Fruit fly (Drosophila melanogaster) whole organism, prepupa: ENCODE results near the gene CG12061.

ENCODE experiments used
- Blimp-1 ChIP-seq: fragments of 200-800 bp; sonication (Bioruptor generic); optimal IDR thresholded peaks from 3 replicates; lab custom pipeline; 2017; ENCODE audit warnings: missing biosample characterization, missing genetic modification characterization, mild to moderate bottlenecking, moderate library complexity, missing genetic modification reagents
- CG10631 ChIP-seq: fragments of 200-800 bp; sonication (Bioruptor generic); optimal IDR thresholded peaks from 2 replicates; lab custom pipeline; 2016; ENCODE audit warnings: missing biosample characterization, missing genetic modification characterization
- CG10669 ChIP-seq: fragments of 200-800 bp; sonication (Bioruptor generic); optimal IDR thresholded peaks from 3 replicates; lab custom pipeline; 2018; ENCODE audit warnings: missing biosample characterization, mild to moderate bottlenecking, missing genetic modification characterization, moderate library complexity
- CG15336 ChIP-seq: fragments of 200-800 bp; sonication (Bioruptor generic); IDR thresholded peaks from 2 replicates; pipeline ENCODE4 v1.3.6; 2022; ENCODE audit warnings: missing biosample characterization, missing genetic modification characterization
- CG16779 ChIP-seq: fragments of 200-800 bp; sonication (Bioruptor generic); optimal IDR thresholded peaks from 3 replicates; lab custom pipeline; 2017; ENCODE audit warnings: missing biosample characterization, mild to moderate bottlenecking, missing genetic modification characterization
- CG3032 ChIP-seq: fragments of 200-800 bp; optimal IDR thresholded peaks from 2 replicates; lab custom pipeline; 2019; ENCODE audit warnings: missing biosample characterization, mild to moderate bottlenecking, missing genetic modification characterization, moderate library complexity
- CG31627 ChIP-seq: fragments of 200-800 bp; sonication (Bioruptor generic); optimal IDR thresholded peaks from 3 replicates; lab custom pipeline; 2016; ENCODE audit warnings: missing biosample characterization, missing genetic modification characterization
- CG32006 ChIP-seq: fragments of 200-800 bp; sonication (Bioruptor generic); optimal IDR thresholded peaks from 3 replicates; lab custom pipeline; 2017; ENCODE audit warnings: missing biosample characterization, mild to moderate bottlenecking, missing genetic modification characterization
- CG34406 ChIP-seq: fragments of 200-800 bp; sonication (Bioruptor generic); optimal IDR thresholded peaks from 3 replicates; lab custom pipeline; 2016; ENCODE audit warnings: missing biosample characterization, missing genetic modification characterization
- CG3919 ChIP-seq: fragments of 200-800 bp; sonication (Bioruptor generic); optimal IDR thresholded peaks from 3 replicates; lab custom pipeline; 2016; ENCODE audit warnings: missing biosample characterization, missing genetic modification characterization
- CG6163 ChIP-seq: fragments of 200-800 bp; sonication (Bioruptor generic); IDR thresholded peaks from 3 replicates; pipeline ENCODE4 v1.3.6; 2022; ENCODE audit warnings: missing biosample characterization, missing genetic modification characterization
- CG6276 ChIP-seq: fragments of 200-800 bp; sonication (Bioruptor generic); optimal IDR thresholded peaks from 2 replicates; lab custom pipeline; 2017; ENCODE audit warnings: missing biosample characterization, mild to moderate bottlenecking, missing genetic modification characterization
- CG6792 ChIP-seq: fragments of 200-800 bp; sonication (Bioruptor generic); optimal IDR thresholded peaks from 3 replicates; lab custom pipeline; 2016; ENCODE audit warnings: missing biosample characterization, missing genetic modification characterization
- CG6854 ChIP-seq: fragments of 200-800 bp; sonication (Bioruptor generic); optimal IDR thresholded peaks from 2 replicates; lab custom pipeline; 2017; ENCODE audit warnings: missing biosample characterization, mild to moderate bottlenecking, missing genetic modification characterization
- CG8319 ChIP-seq: fragments of 200-800 bp; sonication (Bioruptor generic); optimal IDR thresholded peaks from 3 replicates; lab custom pipeline; 2016; ENCODE audit warnings: missing biosample characterization, missing genetic modification characterization
- Eip75B ChIP-seq: fragments of 200-800 bp; sonication (Bioruptor generic); optimal IDR thresholded peaks from 3 replicates; lab custom pipeline; 2016; ENCODE audit warnings: missing biosample characterization, missing genetic modification characterization
- Eip78C ChIP-seq: fragments of 200-800 bp; sonication (Bioruptor generic); peaks from one replicate; lab custom pipeline; 2016; ENCODE audit warnings: missing biosample characterization, missing genetic modification characterization
- Ets21C ChIP-seq: fragments of 200-800 bp; sonication (Bioruptor generic); optimal IDR thresholded peaks from 3 replicates; lab custom pipeline; 2016; ENCODE audit warnings: missing biosample characterization, missing genetic modification characterization
- Hr39 ChIP-seq: fragments of 200-800 bp; sonication (Bioruptor generic); optimal IDR thresholded peaks from 2 replicates; lab custom pipeline; 2016; ENCODE audit warnings: missing biosample characterization, missing genetic modification characterization
- Hr4 ChIP-seq: fragments of 200-800 bp; sonication (Bioruptor generic); optimal IDR thresholded peaks from 3 replicates; lab custom pipeline; 2016; ENCODE audit warnings: missing biosample characterization, missing genetic modification characterization
- OdsH ChIP-seq: fragments of 200-800 bp; sonication (Bioruptor generic); optimal IDR thresholded peaks from 3 replicates; lab custom pipeline; 2016; ENCODE audit warnings: missing biosample characterization, missing genetic modification characterization
- Smox ChIP-seq: fragments of 200-800 bp; sonication (Bioruptor generic); optimal IDR thresholded peaks from 3 replicates; lab custom pipeline; 2016; ENCODE audit warnings: missing biosample characterization, missing genetic modification characterization
- Sox102F ChIP-seq: fragments of 200-800 bp; sonication (Bioruptor generic); optimal IDR thresholded peaks from 2 replicates; lab custom pipeline; 2016; ENCODE audit warnings: missing biosample characterization, mild to moderate bottlenecking, missing genetic modification characterization
- acj6 ChIP-seq: fragments of 200-800 bp; sonication (Bioruptor generic); optimal IDR thresholded peaks from 3 replicates; lab custom pipeline; 2016; ENCODE audit warnings: missing biosample characterization, missing genetic modification characterization
- cyc ChIP-seq: fragments of 200-800 bp; sonication (Bioruptor generic); optimal IDR thresholded peaks from 3 replicates; lab custom pipeline; 2016; ENCODE audit warnings: missing biosample characterization, missing genetic modification characterization
- esn ChIP-seq: fragments of 200-800 bp; sonication (Bioruptor generic); optimal IDR thresholded peaks from 2 replicates; lab custom pipeline; 2016; ENCODE audit warnings: missing biosample characterization, mild to moderate bottlenecking, missing genetic modification characterization, moderate library complexity
- fd85E ChIP-seq: fragments of 200-800 bp; sonication (Bioruptor generic); optimal IDR thresholded peaks from 3 replicates; lab custom pipeline; 2016; ENCODE audit warnings: missing biosample characterization, missing genetic modification characterization
- lz ChIP-seq: fragments of 200-800 bp; sonication (Bioruptor generic); optimal IDR thresholded peaks from 3 replicates; lab custom pipeline; 2016; ENCODE audit warnings: missing biosample characterization, missing genetic modification characterization
- salr ChIP-seq, 2 experiments: fragments of 200-800 bp; sonication (Bioruptor generic); optimal IDR thresholded peaks; 3 replicates each; lab custom pipeline; 2016 to 2018; ENCODE audit warnings: missing biosample characterization in 2 of 2, missing genetic modification characterization in 2 of 2, mild to moderate bottlenecking in 1 of 2
- svp ChIP-seq: fragments of 200-800 bp; sonication (Bioruptor generic); peaks from one replicate; lab custom pipeline; 2016; ENCODE audit warnings: missing biosample characterization, missing genetic modification characterization
- topi ChIP-seq: fragments of 200-800 bp; sonication (Bioruptor generic); optimal IDR thresholded peaks from 3 replicates; lab custom pipeline; 2016; ENCODE audit warnings: missing biosample characterization, missing genetic modification characterization

Gene CG12061

DNA sequence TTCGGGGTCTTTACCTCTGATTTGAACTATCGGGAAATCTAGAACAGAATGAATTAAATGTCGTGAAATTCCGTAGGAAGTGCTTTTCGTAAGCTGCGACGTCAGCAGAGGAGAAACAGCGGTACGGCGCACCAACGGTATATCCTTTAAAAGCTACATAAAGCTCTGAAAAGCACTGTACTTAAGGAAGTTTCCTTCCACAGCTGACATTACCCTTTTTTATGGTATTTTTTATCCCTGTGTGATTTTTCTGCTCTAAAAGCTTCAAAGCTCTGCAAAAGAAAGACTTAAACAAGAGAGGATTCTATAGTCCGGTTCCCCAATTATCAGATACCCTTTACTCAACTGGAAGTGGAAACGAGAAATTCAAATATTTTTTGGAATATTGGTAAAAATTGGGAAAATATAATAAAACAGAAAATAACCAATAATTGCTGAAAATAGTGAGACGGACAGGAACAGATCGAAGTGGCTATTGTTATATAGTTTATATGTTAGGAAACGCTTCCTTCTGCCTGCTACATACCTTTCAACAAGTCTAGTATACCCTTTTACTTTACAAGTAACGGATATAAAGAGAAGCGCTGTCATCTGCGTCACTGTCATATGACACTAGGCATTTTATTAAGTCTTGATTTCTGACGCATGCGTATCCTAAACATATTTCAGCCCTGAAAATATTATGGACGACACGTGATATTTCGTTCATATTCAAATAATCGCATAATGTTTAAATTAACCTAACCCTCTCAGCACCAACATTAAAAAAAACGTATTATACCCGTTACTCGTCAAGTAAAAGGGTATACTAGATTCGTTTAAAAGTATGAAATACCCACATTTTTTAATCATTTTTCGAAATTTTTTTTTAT is 31.0 kb upstream of the CG12061 start, which contains the start of the genes stnA and stnB (continued):
- TF ChIP-seq CG10669 (GFP tag; lab: Kevin White, UChicago) (peak; percentile 17), CG6854 (GFP tag; lab: Kevin White, UChicago) (no peak), Blimp-1 (no peak), fd85E (GFP tag; lab: Kevin White, UChicago) (no peak), CG6163 (GFP tag; lab: Robert Waterston, UW) (no peak), CG6792 (GFP tag; lab: Kevin White, UChicago) (no peak), CG3032 (tag; lab: Kevin White, UChicago) (no peak), lz (GFP tag; lab: Kevin White, UChicago) (peak; percentile 24), svp (GFP tag; lab: Kevin White, UChicago) (peak; percentile 67), Smox (GFP tag; lab: Kevin White, UChicago) (peak; percentile 9), Eip75B (GFP tag; lab: Kevin White, UChicago) (no peak), CG34406 (GFP tag; lab: Kevin White, UChicago) (no peak), Hr4 (no peak), Ets21C (GFP tag; lab: Kevin White, UChicago) (no peak), CG16779 (tag; lab: Kevin White, UChicago) (no peak)
- TF ChIP-seq, all 60 proteins: peak for 12

DNA sequence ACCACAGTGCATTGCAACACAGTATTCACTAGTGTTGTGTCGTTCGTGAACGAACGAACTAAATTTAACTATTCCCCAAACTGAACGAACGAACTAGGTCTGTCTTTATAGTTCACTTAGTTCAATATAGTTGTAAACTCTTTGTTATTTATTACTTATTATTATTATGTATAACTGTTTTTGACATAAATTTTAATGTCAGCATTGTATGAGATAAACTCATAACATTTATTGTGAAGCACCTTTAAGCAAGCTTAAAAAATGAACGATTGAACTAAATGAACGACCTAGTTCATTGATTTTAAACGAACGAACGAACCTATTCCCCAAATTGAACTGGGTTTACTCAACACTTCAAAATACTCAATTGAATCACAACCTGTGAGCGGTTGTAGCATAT is 28.9 kb upstream of the CG12061 start:
- TF ChIP-seq Hr39 = no peak
- peak; percentile 39 for TF ChIP-seq Eip78C (GFP tag; lab: Kevin White, UChicago)

DNA sequence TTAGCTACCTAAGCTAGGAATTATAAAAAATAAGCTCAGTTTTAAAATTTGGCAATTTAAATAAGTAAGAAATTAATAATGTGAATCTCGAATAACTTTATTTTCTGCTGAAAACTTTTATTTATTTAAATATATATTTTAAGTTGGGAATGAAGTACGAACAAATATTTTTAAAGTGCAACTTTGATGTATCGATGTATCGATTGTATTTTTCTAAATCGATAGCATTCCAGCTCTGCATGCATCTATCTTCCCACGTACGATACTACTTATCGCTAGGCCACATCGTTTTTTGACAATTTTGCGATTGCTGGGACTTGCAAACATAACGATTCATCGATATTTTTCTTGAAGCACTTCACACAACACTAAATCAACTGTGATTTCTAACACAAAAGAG is 28.5 kb upstream of the CG12061 start:
- peak; percentile 20 for TF ChIP-seq Hr4
- TF ChIP-seq Sox102F = peak; percentile 11
- 0 out of 2 replicates have a peak, but pooled peaks have one; percentile 10 for TF ChIP-seq CG15336 (GFP tag; lab: Robert Waterston, UW)
- no peak for TF ChIP-seq svp (GFP tag; lab: Kevin White, UChicago)
- no peak for TF ChIP-seq acj6 (GFP tag; lab: Kevin White, UChicago)
- TF ChIP-seq OdsH (GFP tag; lab: Kevin White, UChicago) = peak; percentile 21
- no peak for TF ChIP-seq CG3919 (GFP tag; lab: Kevin White, UChicago)
- TF ChIP-seq CG6276 = no peak
- peak; percentile 2 for TF ChIP-seq CG10631 (GFP tag; lab: Kevin White, UChicago)
- TF ChIP-seq CG32006 (GFP tag; lab: Kevin White, UChicago) = peak; percentile 25

DNA sequence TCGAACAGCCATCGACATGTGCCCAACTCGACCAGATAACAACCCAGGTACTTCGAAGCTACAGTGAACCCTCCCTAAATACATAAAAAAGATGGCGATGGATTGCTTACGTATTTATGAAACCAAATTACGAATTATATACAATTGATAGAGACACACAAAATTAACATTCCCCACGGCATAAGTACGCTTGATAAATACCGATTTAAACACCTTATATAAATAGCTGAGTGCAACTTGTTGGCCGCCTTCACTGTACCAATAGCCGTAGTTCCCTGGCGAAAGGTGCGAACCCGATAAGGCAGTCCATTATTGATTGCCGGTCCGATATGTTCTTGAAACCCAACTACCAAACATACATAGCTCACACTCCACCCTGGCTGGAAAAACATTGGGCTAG is 25.2 kb upstream of the CG12061 start:
- TF ChIP-seq Hr39 = peak; percentile 38
- peak; percentile 62 for TF ChIP-seq svp (GFP tag; lab: Kevin White, UChicago)
- TF ChIP-seq CG31627 = peak; percentile 16
- TF ChIP-seq Eip78C (GFP tag; lab: Kevin White, UChicago) = peak; percentile 46
- TF ChIP-seq CG8319 (GFP tag; lab: Kevin White, UChicago) = no peak

DNA sequence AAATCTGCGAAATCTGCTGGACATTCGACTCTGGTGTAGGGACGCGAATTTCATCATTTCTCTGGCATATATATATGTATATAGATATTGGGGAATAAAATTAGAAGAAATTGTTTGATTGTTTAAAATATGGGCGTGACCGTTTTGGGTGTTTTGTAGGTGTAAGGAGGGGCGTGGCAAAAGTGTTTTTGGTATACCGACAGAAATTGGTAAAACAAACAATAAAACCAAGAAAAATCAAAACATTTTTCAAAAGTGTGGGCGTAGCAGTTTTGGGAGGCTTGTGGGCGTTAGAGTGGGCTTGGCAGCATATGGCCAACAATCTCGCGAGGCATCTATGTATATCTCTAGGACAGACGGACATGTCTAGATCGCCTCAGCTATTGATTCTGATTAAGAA is 24.7 kb upstream of the CG12061 start, which contains the start of gene FucTC:
Gene FucTC (minus strand): TSS at position 101 of the 400 bp plus-strand sequence.
- no peak for TF ChIP-seq lz (GFP tag; lab: Kevin White, UChicago)
- no peak for TF ChIP-seq CG34406 (GFP tag; lab: Kevin White, UChicago)

DNA sequence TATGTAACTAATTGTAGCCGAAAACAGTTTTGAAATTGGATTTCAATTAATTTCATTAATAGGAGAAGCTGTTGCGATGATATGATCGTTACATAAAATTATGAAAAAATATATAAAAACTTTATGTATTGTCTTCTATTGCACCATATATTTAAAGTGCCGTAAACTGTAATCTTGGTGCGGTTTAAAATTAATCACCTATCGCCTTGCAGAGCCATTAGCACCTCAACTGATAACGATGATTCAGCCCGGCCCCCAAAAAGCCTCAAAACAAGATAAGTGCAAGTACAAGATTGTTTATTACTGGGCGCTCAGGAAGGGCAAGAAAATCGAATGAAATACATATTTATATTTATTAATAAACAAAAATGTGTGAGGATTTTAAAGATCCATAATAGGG is 24.0 kb upstream of the CG12061 start:
- TF ChIP-seq Smox (GFP tag; lab: Kevin White, UChicago) = no peak
- peak; percentile 79 for TF ChIP-seq svp (GFP tag; lab: Kevin White, UChicago)
- no peak for TF ChIP-seq CG6792 (GFP tag; lab: Kevin White, UChicago)

DNA sequence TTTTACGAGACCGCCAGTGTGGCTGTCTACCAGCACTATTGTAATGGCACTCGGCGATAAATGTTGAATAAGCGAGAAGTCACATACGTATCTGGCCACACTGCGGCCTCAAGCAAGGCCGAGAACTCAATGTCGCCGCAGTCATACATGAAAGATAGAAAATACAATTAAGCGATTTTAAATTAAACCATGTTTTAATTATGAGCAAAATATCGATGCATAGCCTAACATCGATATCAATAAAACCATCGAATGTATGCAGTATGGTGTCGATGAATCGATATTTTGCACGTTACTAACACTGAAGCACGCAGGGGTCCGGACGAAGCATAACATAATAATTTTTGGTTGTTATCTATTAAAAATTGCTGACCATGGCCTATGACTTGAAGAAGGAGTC is 22.7 kb upstream of the CG12061 start, which contains the start of the genes Rab21 and Coa7:
Gene Rab21 (minus strand): TSS at position 202 of the 400 bp plus-strand sequence.
Gene Coa7 (plus strand): TSS at position 288 of the 400 bp plus-strand sequence.
- TF ChIP-seq CG6163 (GFP tag; lab: Robert Waterston, UW) (no peak), CG8319 (GFP tag; lab: Kevin White, UChicago) (no peak), esn (GFP tag; lab: Kevin White, UChicago) (peak; percentile 46), cyc (GFP tag; lab: Kevin White, UChicago) (peak; percentile 2), Ets21C (GFP tag; lab: Kevin White, UChicago) (peak; percentile 10), topi (peak; percentile 21), CG3919 (GFP tag; lab: Kevin White, UChicago) (peak; percentile 0), Eip78C (GFP tag; lab: Kevin White, UChicago) (peak; percentile 78), CG31627 (peak; percentile 21), Hr39 (peak; percentile 37), salr (GFP tag; optimal IDR thresholded peaks at IDR 0.05; lab: Kevin White, UChicago) (no peak), CG16779 (tag; lab: Kevin White, UChicago) (no peak), svp (GFP tag; lab: Kevin White, UChicago) (peak; percentile 83)
